Worm (Caenorhabditis elegans) whole organism, L4 larva: ENCODE results near the gene H14N18.4.

Source experiments
- R02D3.7 ChIP-seq: fragments of 150-350 bp; sonication (generic microtip); optimal IDR thresholded peaks from 3 replicates; lab custom pipeline; 2014; ENCODE audit warnings: missing biosample characterization, missing genetic modification characterization
- ceh-20 ChIP-seq: fragments of 200-800 bp; sonication (Bioruptor generic); IDR thresholded peaks from 2 replicates; pipeline ENCODE4 v1.3.6; 2022; ENCODE audit warnings: missing genetic modification reagents, missing genetic modification characterization, missing compliant biosample characterization
- ceh-82 ChIP-seq: sonication (generic microtip); optimal IDR thresholded peaks from 2 replicates; lab custom pipeline; 2017; ENCODE audit warnings: missing biosample characterization, missing genetic modification characterization
- daf-19 ChIP-seq: fragments of 200-800 bp; sonication (Bioruptor generic); conservative IDR thresholded peaks from 2 replicates; pipeline ENCODE4 v1.3.6; 2022; ENCODE audit warnings: missing genetic modification characterization, missing compliant biosample characterization
- fos-1 ChIP-seq: fragments of 150-350 bp; optimal IDR thresholded peaks from 2 replicates; lab custom pipeline; 2014; ENCODE audit warnings: missing biosample characterization, missing genetic modification characterization
- lsy-2 ChIP-seq, 2 experiments: fragments of 150-350 bp in 1 of 2; sonication (generic microtip) in 1 of 2; optimal IDR thresholded peaks; 2 replicates each; lab custom pipeline; 2014 to 2017; ENCODE audit warnings: missing biosample characterization in 2 of 2, missing genetic modification characterization in 2 of 2
- mdl-1 ChIP-seq, 2 experiments: fragments of 150-350 bp in 1 of 2; sonication (generic microtip) in 1 of 2; optimal IDR thresholded peaks; 2 replicates each; lab custom pipeline; 2014 to 2017; ENCODE audit warnings: missing biosample characterization in 2 of 2, missing genetic modification characterization in 2 of 2
- mep-1 ChIP-seq: fragments of 150-350 bp; sonication (generic microtip); optimal IDR thresholded peaks from 3 replicates; lab custom pipeline; 2014; ENCODE audit warnings: missing biosample characterization, missing genetic modification characterization
- nhr-11 ChIP-seq: fragments of 150-350 bp; optimal IDR thresholded peaks from 2 replicates; lab custom pipeline; 2014; ENCODE audit warnings: missing biosample characterization, missing genetic modification characterization
- nhr-77 ChIP-seq: fragments of 150-350 bp; optimal IDR thresholded peaks from 2 replicates; lab custom pipeline; 2014; ENCODE audit warnings: missing biosample characterization, missing genetic modification characterization
- pha-4 ChIP-seq, 2 experiments: fragments of 150-350 bp in 1 of 2; fragments of 200-800 bp in 1 of 2; sonication (Bioruptor generic) in 1 of 2; IDR thresholded peaks in 1 of 2; optimal IDR thresholded peaks in 1 of 2; 2 replicates each; pipeline versions ENCODE4 v1.3.6 to Lab custom; 2014 to 2022; ENCODE audit warnings: missing genetic modification characterization in 2 of 2, missing genetic modification reagents in 2 of 2, missing biosample characterization in 1 of 2, missing compliant biosample characterization in 1 of 2
- unc-130 ChIP-seq: sonication (generic microtip); optimal IDR thresholded peaks from 2 replicates; lab custom pipeline; 2016; ENCODE audit warnings: missing genetic modification reagents, missing genetic modification characterization, missing compliant biosample characterization

DNA sequence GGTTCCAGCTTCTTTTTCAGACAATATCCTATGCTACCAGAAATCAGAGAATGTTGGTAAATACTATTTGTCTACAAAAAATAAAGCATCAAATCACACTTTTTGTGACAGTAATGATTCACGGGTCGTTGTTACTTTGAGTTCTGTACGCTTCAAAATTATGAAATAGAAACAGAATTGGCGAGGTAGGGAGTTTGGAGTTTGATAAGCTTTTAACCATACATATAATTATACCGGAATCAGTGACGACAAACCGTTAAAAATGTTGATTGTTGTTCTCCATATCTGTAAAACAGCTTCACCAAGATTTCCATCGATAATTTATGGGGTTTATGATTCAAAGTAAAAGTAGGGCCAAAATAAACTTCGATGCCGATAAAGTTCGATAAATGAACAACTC is 49.1 kb upstream of the H14N18.4 start:
- no peak for TF ChIP-seq pha-4 (GFP tag; IDR thresholded peaks at IDR 0.05; lab: Robert Waterston, UW)
- no peak for TF ChIP-seq pha-4 (tag; optimal IDR thresholded peaks at IDR 0.05; lab: Kevin White, UChicago)
- TF ChIP-seq lsy-2 (tag; optimal IDR thresholded peaks at IDR 0.05; lab: Kevin White, UChicago), result no peak
- TF ChIP-seq nhr-11, result no peak
- TF ChIP-seq fos-1 (tag; lab: Kevin White, UChicago), result no peak
- TF ChIP-seq mdl-1 (tag; optimal IDR thresholded peaks at IDR 0.05; lab: Kevin White, UChicago), result no peak
- TF ChIP-seq nhr-77, result no peak
- TF ChIP-seq mep-1 (tag; lab: Kevin White, UChicago), result no peak
- TF ChIP-seq ceh-20 (GFP tag; lab: Robert Waterston, UW), result no peak
- no peak for TF ChIP-seq ceh-82 (tag; lab: Kevin White, UChicago)
- no peak for TF ChIP-seq R02D3.7 (tag; lab: Kevin White, UChicago)
- TF ChIP-seq daf-19 (GFP tag; lab: Robert Waterston, UW), result no peak
- TF ChIP-seq unc-130 (GFP tag; lab: Kevin White, UChicago), result no peak
